Worm (Caenorhabditis elegans): ENCODE results near the gene atg-2.

DNA sequence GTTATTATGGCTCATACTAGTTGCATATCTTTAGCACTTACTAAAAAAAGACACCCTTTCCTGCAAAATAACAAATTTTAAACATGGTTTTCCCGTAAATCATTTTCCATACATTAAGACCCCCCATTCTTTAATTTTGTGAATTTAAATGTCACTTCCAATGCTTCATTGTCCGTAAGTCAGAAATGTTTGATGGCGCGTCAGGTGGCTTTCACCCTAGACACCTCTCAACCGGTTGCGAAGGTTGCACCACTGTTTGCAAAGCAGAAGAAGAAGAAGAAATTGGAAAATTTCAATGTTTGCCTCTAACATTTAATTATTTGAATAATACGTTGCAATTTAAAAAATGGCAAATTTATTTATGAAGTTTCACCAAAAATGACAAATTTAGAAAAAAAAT is 5.0 kb upstream of the atg-2 start:
- no peak for TF ChIP-seq snpc-4 (tag; optimal IDR thresholded peaks at IDR 0.05)
- TF ChIP-seq dpl-1 (GFP tag; optimal IDR thresholded peaks at IDR 0.05): no peak
- TF ChIP-seq fkh-10 (GFP tag; optimal IDR thresholded peaks at IDR 0.05): no peak
- no peak for TF ChIP-seq lin-35 (GFP tag; optimal IDR thresholded peaks at IDR 0.05)
- no peak for TF ChIP-seq ceh-63 (GFP tag; optimal IDR thresholded peaks at IDR 0.05)
- TF ChIP-seq ama-1 (optimal IDR thresholded peaks at IDR 0.05): no peak
- TF ChIP-seq nhr-237 (tag; optimal IDR thresholded peaks at IDR 0.05): no peak
- no peak for TF ChIP-seq ztf-11 (tag; optimal IDR thresholded peaks at IDR 0.05)
- no peak for TF ChIP-seq zag-1 (tag; optimal IDR thresholded peaks at IDR 0.05)
